Worm (Caenorhabditis elegans): ENCODE results near the gene F53G2.3.

DNA sequence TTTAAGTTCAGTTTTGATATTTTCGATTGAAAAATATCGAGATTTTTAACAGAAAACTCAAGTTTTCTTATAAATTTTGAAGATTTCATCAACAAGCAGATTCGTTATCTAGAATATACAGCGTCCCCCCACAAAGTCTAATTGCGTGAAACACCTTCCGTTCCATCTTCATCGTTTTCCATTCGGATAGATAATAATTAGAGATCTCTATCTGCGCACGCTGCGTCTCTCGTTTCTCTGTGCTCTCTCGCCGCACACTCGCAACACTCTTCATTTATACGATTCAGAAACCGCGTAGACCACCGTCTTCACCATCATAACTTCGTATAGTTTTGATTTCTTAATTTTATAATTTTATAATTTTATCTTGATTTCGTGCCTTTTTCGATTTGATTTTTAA, 43.4 kb upstream of the F53G2.3 start:
- no peak for TF ChIP-seq zag-1 (tag; optimal IDR thresholded peaks at IDR 0.05)
- TF ChIP-seq ama-1 (optimal IDR thresholded peaks at IDR 0.05) = no peak
- no peak for TF ChIP-seq ztf-4 (tag; optimal IDR thresholded peaks at IDR 0.05)
- no peak for TF ChIP-seq mdl-1 (tag; optimal IDR thresholded peaks at IDR 0.05)
- TF ChIP-seq egl-27 (tag; optimal IDR thresholded peaks at IDR 0.05) = no peak
- no peak for TF ChIP-seq eor-1 (tag; optimal IDR thresholded peaks at IDR 0.05)
- TF ChIP-seq nhr-25 (tag; optimal IDR thresholded peaks at IDR 0.05) = peak; percentile 1
- TF ChIP-seq snpc-4 (tag; optimal IDR thresholded peaks at IDR 0.05) = no peak
- no peak for TF ChIP-seq nhr-28 (tag; optimal IDR thresholded peaks at IDR 0.05)
- no peak for TF ChIP-seq sea-2 (GFP tag; optimal IDR thresholded peaks at IDR 0.05)
